Fruit fly (Drosophila melanogaster) whole organism, embryonic: ENCODE results near the gene CG10132.

Experiments used
- Ada2b ChIP-seq: fragments of 200-800 bp; sonication (Bioruptor generic); IDR thresholded peaks from 2 replicates; pipeline ENCODE4 v1.3.6; 2022; ENCODE audit warnings: missing biosample characterization, missing genetic modification characterization
- Atf-2 ChIP-seq: fragments of 200-800 bp; sonication (Bioruptor generic); optimal IDR thresholded peaks from 2 replicates; lab custom pipeline; 2016; ENCODE audit warnings: missing biosample characterization, missing genetic modification characterization
- CG10147 ChIP-seq: fragments of 200-800 bp; sonication (Bioruptor generic); optimal IDR thresholded peaks from 2 replicates; lab custom pipeline; 2019; ENCODE audit warnings: missing biosample characterization, mild to moderate bottlenecking, missing genetic modification characterization, moderate library complexity
- CG10267 ChIP-seq: fragments of 200-800 bp; sonication (Bioruptor generic); optimal IDR thresholded peaks from 2 replicates; lab custom pipeline; 2018; ENCODE audit warnings: missing biosample characterization, mild to moderate bottlenecking, missing genetic modification characterization, moderate library complexity
- CG11456 ChIP-seq: fragments of 200-800 bp; sonication (Bioruptor generic); IDR thresholded peaks from 3 replicates; pipeline ENCODE4 v1.3.6; 2022; ENCODE audit warnings: missing biosample characterization, missing genetic modification characterization
- CG12104 ChIP-seq: fragments of 200-800 bp; sonication (Bioruptor generic); optimal IDR thresholded peaks from 3 replicates; lab custom pipeline; 2016; ENCODE audit warnings: missing biosample characterization, missing genetic modification characterization
- CG12299 ChIP-seq: fragments of 200-800 bp; sonication (Bioruptor generic); optimal IDR thresholded peaks from 2 replicates; lab custom pipeline; 2018; ENCODE audit warnings: missing biosample characterization, mild to moderate bottlenecking, missing genetic modification characterization
- CG14710 ChIP-seq: fragments of 200-800 bp; sonication (Bioruptor generic); optimal IDR thresholded peaks from 3 replicates; lab custom pipeline; 2019; ENCODE audit warnings: missing biosample characterization, mild to moderate bottlenecking, missing genetic modification characterization, moderate library complexity
- CG14965 ChIP-seq: fragments of 200-800 bp; sonication (Bioruptor generic); optimal IDR thresholded peaks from 2 replicates; lab custom pipeline; 2016; ENCODE audit warnings: missing biosample characterization, missing genetic modification characterization, borderline replicate concordance
- CG15011 ChIP-seq: fragments of 200-800 bp; sonication (Bioruptor generic); optimal IDR thresholded peaks from 3 replicates; lab custom pipeline; 2018; ENCODE audit warnings: missing biosample characterization, mild to moderate bottlenecking, missing genetic modification characterization
- CG15696 ChIP-seq: fragments of 200-800 bp; sonication (Bioruptor generic); optimal IDR thresholded peaks from 2 replicates; lab custom pipeline; 2019; ENCODE audit warnings: missing biosample characterization, mild to moderate bottlenecking, missing genetic modification characterization, moderate library complexity
- CG16779 ChIP-seq: fragments of 200-800 bp; sonication (Bioruptor generic); IDR thresholded peaks from 2 replicates; pipeline ENCODE4 v1.3.6; 2022; ENCODE audit warnings: missing biosample characterization, missing genetic modification characterization
- CG17361 ChIP-seq: fragments of 200-800 bp; sonication (Bioruptor generic); IDR thresholded peaks from 3 replicates; pipeline ENCODE4 v1.3.6; 2022; ENCODE audit warnings: missing biosample characterization, missing genetic modification characterization
- CG17568 ChIP-seq: fragments of 200-800 bp; sonication (Bioruptor generic); optimal IDR thresholded peaks from 2 replicates; lab custom pipeline; 2018; ENCODE audit warnings: missing biosample characterization, mild to moderate bottlenecking, missing genetic modification characterization, moderate library complexity
- CG17912 ChIP-seq: fragments of 200-800 bp; sonication (Bioruptor generic); optimal IDR thresholded peaks from 2 replicates; lab custom pipeline; 2018; ENCODE audit warnings: missing biosample characterization, mild to moderate bottlenecking, missing genetic modification characterization
- CG18262 ChIP-seq: fragments of 200-800 bp; optimal IDR thresholded peaks from 3 replicates; lab custom pipeline; 2019; ENCODE audit warnings: missing biosample characterization, mild to moderate bottlenecking, missing genetic modification characterization, moderate library complexity
- CG3163 ChIP-seq: fragments of 200-800 bp; sonication (Bioruptor generic); optimal IDR thresholded peaks from 3 replicates; lab custom pipeline; 2016; ENCODE audit warnings: missing biosample characterization, missing genetic modification characterization
- CG4282 ChIP-seq: fragments of 200-800 bp; sonication (Bioruptor generic); optimal IDR thresholded peaks from 2 replicates; lab custom pipeline; 2016; ENCODE audit warnings: missing biosample characterization, missing genetic modification characterization
- CG4424 ChIP-seq: fragments of 200-800 bp; sonication (Bioruptor generic); optimal IDR thresholded peaks from 3 replicates; lab custom pipeline; 2016; ENCODE audit warnings: missing biosample characterization, missing genetic modification characterization
- CG5953 ChIP-seq: fragments of 200-800 bp; sonication (Bioruptor generic); IDR thresholded peaks from 2 replicates; pipeline ENCODE4 v1.3.6; 2022; ENCODE audit warnings: missing biosample characterization, missing genetic modification characterization
- CG7271 ChIP-seq: fragments of 200-800 bp; sonication (Bioruptor generic); optimal IDR thresholded peaks from 2 replicates; lab custom pipeline; 2018; ENCODE audit warnings: missing biosample characterization, mild to moderate bottlenecking, missing genetic modification characterization, moderate library complexity
- CG9876 ChIP-seq: fragments of 200-800 bp; sonication (Bioruptor generic); optimal IDR thresholded peaks from 2 replicates; lab custom pipeline; 2016; ENCODE audit warnings: missing biosample characterization, missing genetic modification characterization
- D19B ChIP-seq: fragments of 200-800 bp; sonication (Bioruptor generic); optimal IDR thresholded peaks from 2 replicates; lab custom pipeline; 2017; ENCODE audit warnings: missing biosample characterization, mild to moderate bottlenecking, missing genetic modification characterization
- Dp ChIP-seq: fragments of 200-800 bp; sonication (Bioruptor generic); optimal IDR thresholded peaks from 2 replicates; lab custom pipeline; 2018; ENCODE audit warnings: missing biosample characterization, mild to moderate bottlenecking, missing genetic modification characterization, moderate library complexity
- Fer3 ChIP-seq: fragments of 200-800 bp; sonication (Bioruptor generic); optimal IDR thresholded peaks from 2 replicates; lab custom pipeline; 2018; ENCODE audit warnings: missing biosample characterization, mild to moderate bottlenecking, missing genetic modification characterization, moderate library complexity
- Gug ChIP-seq: fragments of 200-800 bp; sonication (Bioruptor generic); IDR thresholded peaks from 4 replicates; pipeline ENCODE4 v1.3.6; 2022; ENCODE audit warnings: missing biosample characterization, missing genetic modification characterization
- H2.0 ChIP-seq: fragments of 200-800 bp; sonication (Bioruptor generic); IDR thresholded peaks from 2 replicates; pipeline ENCODE4 v1.3.6; 2022; ENCODE audit warnings: missing biosample characterization, missing genetic modification characterization
- HLH4C ChIP-seq: fragments of 200-800 bp; sonication (Bioruptor generic); IDR thresholded peaks from 3 replicates; pipeline ENCODE4 v1.3.6; 2022; ENCODE audit warnings: missing biosample characterization, missing genetic modification characterization; ENCODE audit not compliant: partially characterized antibody
- HLHmδ ChIP-seq: fragments of 200-800 bp; sonication (Bioruptor generic); optimal IDR thresholded peaks from 2 replicates; lab custom pipeline; 2018; ENCODE audit warnings: missing biosample characterization, mild to moderate bottlenecking, missing genetic modification characterization, moderate library complexity
- Hmr ChIP-seq: fragments of 200-800 bp; sonication (Bioruptor generic); optimal IDR thresholded peaks from 3 replicates; lab custom pipeline; 2017; ENCODE audit warnings: mild to moderate bottlenecking, missing biosample characterization, missing genetic modification reagents, missing genetic modification characterization
- Hr78 ChIP-seq, 2 experiments: fragments of 200-800 bp in 1 of 2; fragments of >200 bp in 1 of 2; sonication (Bioruptor generic) in 1 of 2; optimal IDR thresholded peaks; 2 replicates each; lab custom pipeline; 2017 to 2019; ENCODE audit warnings: missing biosample characterization in 2 of 2, missing genetic modification characterization in 2 of 2, mild to moderate bottlenecking in 1 of 2, moderate library complexity in 1 of 2
- Oaz ChIP-seq: fragments of 200-800 bp; sonication (Bioruptor generic); IDR thresholded peaks from 2 replicates; pipeline ENCODE4 v1.3.6; 2022; ENCODE audit warnings: missing biosample characterization, missing genetic modification characterization
- Sox102F ChIP-seq: fragments of 200-800 bp; sonication (Bioruptor generic); optimal IDR thresholded peaks from 2 replicates; lab custom pipeline; 2018; ENCODE audit warnings: missing biosample characterization, mild to moderate bottlenecking, missing genetic modification characterization, moderate library complexity
- bigmax ChIP-seq: fragments of 200-800 bp; sonication (Bioruptor generic); optimal IDR thresholded peaks from 2 replicates; lab custom pipeline; 2018; ENCODE audit warnings: missing biosample characterization, mild to moderate bottlenecking, missing genetic modification characterization
- crc ChIP-seq: fragments of 200-800 bp; sonication (Bioruptor generic); optimal IDR thresholded peaks from 2 replicates; lab custom pipeline; 2016; ENCODE audit warnings: missing biosample characterization, missing genetic modification characterization
- crol ChIP-seq: fragments of 200-800 bp; sonication (Bioruptor generic); IDR thresholded peaks from 2 replicates; pipeline ENCODE4 v1.3.6; 2022; ENCODE audit warnings: missing biosample characterization, missing genetic modification characterization
- dysf ChIP-seq: fragments of 200-800 bp; sonication (Bioruptor generic); IDR thresholded peaks from 3 replicates; pipeline ENCODE4 v1.3.6; 2022; ENCODE audit warnings: missing biosample characterization, missing genetic modification characterization
- gem ChIP-seq: fragments of 200-800 bp; sonication (Bioruptor generic); optimal IDR thresholded peaks from 2 replicates; lab custom pipeline; 2019; ENCODE audit warnings: missing biosample characterization, mild to moderate bottlenecking, missing genetic modification characterization, moderate library complexity
- gro ChIP-seq: fragments of 200-800 bp; sonication (Bioruptor generic); optimal IDR thresholded peaks from 2 replicates; lab custom pipeline; 2016; ENCODE audit warnings: missing biosample characterization, missing genetic modification characterization
- hkb ChIP-seq, 2 experiments: fragments of 200-800 bp in 1 of 2; fragments of >200 bp in 1 of 2; sonication (Bioruptor generic) in 1 of 2; IDR thresholded peaks in 1 of 2; optimal IDR thresholded peaks in 1 of 2; 2 replicates each; pipeline versions ENCODE4 v1.3.6 to Lab custom; 2017 to 2022; ENCODE audit warnings: missing biosample characterization in 1 of 2, missing genetic modification characterization in 1 of 2
- knrl ChIP-seq: fragments of 200-800 bp; sonication (Bioruptor generic); IDR thresholded peaks from 3 replicates; pipeline ENCODE4 v1.3.6; 2022; ENCODE audit warnings: missing biosample characterization, missing genetic modification characterization; ENCODE audit not compliant: partially characterized antibody
- lola ChIP-seq, 3 experiments: fragments of >200 bp in 2 of 3; fragments of 200-800 bp in 1 of 3; sonication (Bioruptor generic) in 1 of 3; optimal IDR thresholded peaks; 2 replicates each; lab custom pipeline; 2017 to 2019; ENCODE audit warnings: missing biosample characterization in 3 of 3, missing genetic modification characterization in 3 of 3, mild to moderate bottlenecking in 1 of 3, moderate library complexity in 1 of 3
- nerfin-1 ChIP-seq: fragments of 200-800 bp; sonication (Bioruptor generic); optimal IDR thresholded peaks from 3 replicates; lab custom pipeline; 2019; ENCODE audit warnings: missing biosample characterization, mild to moderate bottlenecking, missing genetic modification characterization, moderate library complexity
- nmo ChIP-seq: fragments of 200-800 bp; sonication (Bioruptor generic); optimal IDR thresholded peaks from 2 replicates; lab custom pipeline; 2018; ENCODE audit warnings: missing biosample characterization, mild to moderate bottlenecking, missing genetic modification characterization, moderate library complexity
- scrt ChIP-seq: fragments of 200-800 bp; sonication (Bioruptor generic); optimal IDR thresholded peaks from 2 replicates; lab custom pipeline; 2018; ENCODE audit warnings: missing biosample characterization, mild to moderate bottlenecking, missing genetic modification characterization, moderate library complexity
- tx ChIP-seq: fragments of 200-800 bp; sonication (Bioruptor generic); optimal IDR thresholded peaks from 2 replicates; lab custom pipeline; 2016; ENCODE audit warnings: missing biosample characterization, missing genetic modification characterization
- wdn ChIP-seq: fragments of 200-800 bp; sonication (Bioruptor generic); IDR thresholded peaks from 2 replicates; pipeline ENCODE4 v1.3.6; 2022; ENCODE audit warnings: missing biosample characterization, missing genetic modification characterization

The CG10132 gene

DNA sequence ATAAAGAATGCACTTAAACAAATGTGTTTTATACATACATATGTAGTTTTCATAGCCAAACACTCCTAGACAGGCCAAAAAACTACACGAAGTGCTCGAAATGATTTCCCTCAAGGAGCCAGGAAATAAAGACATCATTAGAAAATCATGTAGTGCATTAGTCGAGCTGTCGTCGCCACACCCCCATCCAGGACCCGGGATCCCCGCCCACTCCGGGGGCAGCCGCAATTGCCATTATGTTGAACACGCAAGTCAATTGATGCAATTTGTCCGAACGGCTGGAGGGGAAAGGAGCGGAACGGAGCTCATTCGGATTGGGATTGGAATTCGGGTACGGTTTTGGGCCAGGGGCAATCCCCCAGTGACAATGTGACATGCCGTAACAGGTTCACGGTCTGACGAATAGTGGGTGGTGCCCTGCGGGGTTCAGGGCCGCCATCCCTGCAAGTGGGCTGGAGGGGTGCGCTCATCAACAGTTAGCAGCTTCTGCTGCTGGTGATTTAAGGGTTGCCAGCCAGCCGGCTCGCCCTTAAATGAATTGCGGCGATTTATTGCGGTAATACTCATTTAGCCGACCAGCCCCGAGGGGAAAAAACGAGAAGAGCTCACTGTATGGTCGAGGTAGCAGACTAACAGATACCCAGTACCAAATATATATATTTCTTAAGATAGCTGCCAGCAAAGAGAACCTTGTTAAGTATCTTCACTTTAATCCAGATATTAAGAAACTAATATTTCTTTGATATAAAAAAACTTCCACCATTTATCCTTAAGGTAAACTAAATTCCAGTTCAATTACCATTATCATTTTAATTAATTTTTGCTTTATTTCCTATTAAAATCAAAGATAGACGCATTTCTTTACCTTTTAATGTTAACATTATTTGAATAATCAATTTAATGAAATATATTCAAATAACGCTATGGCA lies 38.0 kb upstream of the CG10132 start (continued):
- TF ChIP-seq crc (no peak), CG7271 (no peak), H2.0 (GFP tag; lab: Robert Waterston, UW) (no peak), CG14965 (no peak), CG15696 (no peak), CG15011 (GFP tag; lab: Kevin White, UChicago) (no peak), CG12299 (tag; lab: Kevin White, UChicago) (no peak), Atf-2 (no peak), CG4424 (GFP tag; lab: Kevin White, UChicago) (no peak), CG17912 (no peak), Sox102F (GFP tag; lab: Kevin White, UChicago) (no peak), CG18262 (tag; lab: Kevin White, UChicago) (peak; percentile 53), Oaz (GFP tag; lab: Robert Waterston, UW) (no peak), gem (tag; lab: Kevin White, UChicago) (no peak), nmo (GFP tag; lab: Kevin White, UChicago) (peak; percentile 32), wdn (no peak), CG10267 (tag; lab: Kevin White, UChicago) (no peak), Ada2b (GFP tag; lab: Robert Waterston, UW) (no peak), CG17361 (GFP tag; lab: Robert Waterston, UW) (no peak), Fer3 (tag; lab: Kevin White, UChicago) (no peak), CG9876 (no peak), CG10147 (GFP tag; lab: Kevin White, UChicago) (no peak), bigmax (GFP tag; lab: Kevin White, UChicago) (no peak), nerfin-1 (peak; percentile 93), tx (GFP tag; lab: Kevin White, UChicago) (no peak), hkb (optimal IDR thresholded peaks at IDR 0.05; lab: Kevin White, UChicago) (no peak), hkb (GFP tag; IDR thresholded peaks at IDR 0.05; lab: Robert Waterston, UW) (peak; percentile 36; the same call in 1 of the 2 replicates), CG5953 (no peak), Hr78 (GFP tag; optimal IDR thresholded peaks at IDR 0.05; lab: Kevin White, UChicago) (no peak), CG12104 (GFP tag; lab: Kevin White, UChicago) (no peak), CG16779 (no peak), CG11456 (GFP tag; lab: Robert Waterston, UW) (no peak), dysf (GFP tag; lab: Robert Waterston, UW) (0 out of 3 replicates have a peak, but pooled peaks have one; percentile 29), CG3163 (GFP tag; lab: Kevin White, UChicago) (no peak), gro (GFP tag; lab: Kevin White, UChicago) (no peak), HLHmδ (GFP tag; lab: Kevin White, UChicago) (no peak), HLH4C (peak; percentile 38; the same call in 1 of the 3 replicates), CG4282 (GFP tag; lab: Kevin White, UChicago) (no peak), knrl (GFP tag; lab: Robert Waterston, UW) (no peak), crol (peak; percentile 74), Gug (GFP tag; lab: Robert Waterston, UW) (no peak), CG17568 (GFP tag; lab: Kevin White, UChicago) (no peak), CG14710 (tag; lab: Kevin White, UChicago) (peak; percentile 3), lola (GFP tag; optimal IDR thresholded peaks at IDR 0.05; lab: Kevin White, UChicago) (peak in 1 of 3 experiments; percentile 53), Hmr (no peak), D19B (GFP tag; lab: Kevin White, UChicago) (peak; percentile 48), Dp (GFP tag; lab: Kevin White, UChicago) (no peak), scrt (GFP tag; lab: Kevin White, UChicago) (peak; percentile 28)
